Worm (Caenorhabditis elegans) whole organism, young adult: ENCODE results near the gene F40F12.9.
A peak's percentile ranks its signal among the peaks of the same experiment; 100 is the strongest.

ENCODE experiments used
- B0019.2 ChIP-seq: fragments of 200-800 bp; sonication (Bioruptor generic); conservative IDR thresholded peaks from 2 replicates; pipeline ENCODE4 v1.3.6; 2022; ENCODE audit warnings: missing genetic modification reagents, missing genetic modification characterization, missing compliant biosample characterization
- C06A6.2 ChIP-seq: fragments of 200-800 bp; sonication (Bioruptor generic); conservative IDR thresholded peaks from 2 replicates; pipeline ENCODE4 v1.3.6; 2022; ENCODE audit warnings: missing genetic modification characterization, missing compliant biosample characterization
- F37B4.10 ChIP-seq: fragments of 200-800 bp; sonication (Bioruptor generic); IDR thresholded peaks from 2 replicates; pipeline ENCODE4 v1.3.6; 2022; ENCODE audit warnings: missing genetic modification characterization, missing compliant biosample characterization
- F55B11.4 ChIP-seq: sonication (generic microtip); optimal IDR thresholded peaks from 2 replicates; lab custom pipeline; 2016; ENCODE audit warnings: missing compliant biosample characterization, missing genetic modification characterization, borderline replicate concordance; ENCODE audit not compliant: insufficient read depth
- Y53F4B.3 ChIP-seq: fragments of 200-800 bp; sonication (Bioruptor generic); IDR thresholded peaks from 2 replicates; pipeline ENCODE4 v1.3.6; 2022; ENCODE audit warnings: missing genetic modification reagents, missing genetic modification characterization, missing compliant biosample characterization
- Y56A3A.18 ChIP-seq: fragments of 200-800 bp; sonication (Bioruptor generic); IDR thresholded peaks from 2 replicates; pipeline ENCODE4 v1.3.6; 2022; ENCODE audit warnings: missing genetic modification reagents, missing genetic modification characterization, missing compliant biosample characterization
- Y67H2A.10 ChIP-seq: fragments of 200-800 bp; sonication (Bioruptor generic); conservative IDR thresholded peaks from 2 replicates; pipeline ENCODE4 v1.3.6; 2022; ENCODE audit warnings: missing genetic modification reagents, missing genetic modification characterization, missing compliant biosample characterization
- aptf-2 ChIP-seq: fragments of 200-800 bp; sonication (Bioruptor generic); conservative IDR thresholded peaks from 2 replicates; pipeline ENCODE4 v1.3.6; 2022; ENCODE audit warnings: missing genetic modification reagents, missing genetic modification characterization, missing compliant biosample characterization
- attf-5 ChIP-seq: fragments of 200-800 bp; sonication (Bioruptor generic); optimal IDR thresholded peaks from 2 replicates; lab custom pipeline; 2018; ENCODE audit warnings: mild to moderate bottlenecking, missing genetic modification characterization, missing compliant biosample characterization
- ceh-100 ChIP-seq: fragments of 200-800 bp; sonication (Bioruptor generic); IDR thresholded peaks from 2 replicates; pipeline ENCODE4 v1.3.6; 2022; ENCODE audit warnings: missing genetic modification reagents, missing genetic modification characterization, missing compliant biosample characterization
- ceh-40 ChIP-seq: fragments of 200-800 bp; sonication (Bioruptor generic); IDR thresholded peaks from 2 replicates; pipeline ENCODE4 v1.3.6; 2022; ENCODE audit warnings: missing genetic modification characterization, missing compliant biosample characterization
- ceh-58 ChIP-seq: fragments of 200-800 bp; sonication (Bioruptor generic); IDR thresholded peaks from 2 replicates; pipeline ENCODE4 v1.3.6; 2022; ENCODE audit warnings: missing genetic modification characterization, missing compliant biosample characterization
- chd-7 ChIP-seq: sonication (generic microtip); optimal IDR thresholded peaks from 2 replicates; lab custom pipeline; 2016; ENCODE audit warnings: mild to moderate bottlenecking, missing genetic modification characterization, moderate library complexity, missing compliant biosample characterization
- die-1 ChIP-seq: sonication (generic microtip); optimal IDR thresholded peaks from 2 replicates; lab custom pipeline; 2016; ENCODE audit warnings: missing genotype, mild to moderate bottlenecking, missing genetic modification characterization, missing compliant biosample characterization
- dpff-1 ChIP-seq: sonication (generic microtip); optimal IDR thresholded peaks from 2 replicates; lab custom pipeline; 2017; ENCODE audit warnings: mild to moderate bottlenecking, missing genetic modification characterization, missing compliant biosample characterization
- dpl-1 ChIP-seq: fragments of 150-350 bp; optimal IDR thresholded peaks from 2 replicates; lab custom pipeline; 2014; ENCODE audit warnings: missing biosample characterization, missing genetic modification reagents, missing genetic modification characterization
- efl-1 ChIP-seq: fragments of 150-350 bp; optimal IDR thresholded peaks from 2 replicates; lab custom pipeline; 2014; ENCODE audit warnings: missing biosample characterization, missing genetic modification reagents, missing genetic modification characterization
- egrh-3 ChIP-seq: fragments of 200-800 bp; sonication (Bioruptor generic); IDR thresholded peaks from 2 replicates; pipeline ENCODE4 v1.3.6; 2022; ENCODE audit warnings: missing genetic modification reagents, missing genetic modification characterization, missing compliant biosample characterization
- ekl-4 ChIP-seq: fragments of 200-800 bp; sonication (Bioruptor generic); IDR thresholded peaks from 2 replicates; pipeline ENCODE4 v1.3.6; 2022; ENCODE audit warnings: missing genetic modification reagents, missing genetic modification characterization, missing compliant biosample characterization
- fkh-3 ChIP-seq: sonication (generic microtip); optimal IDR thresholded peaks from 2 replicates; lab custom pipeline; 2016; ENCODE audit warnings: mild to moderate bottlenecking, missing genetic modification characterization, missing compliant biosample characterization
- gei-17 ChIP-seq: fragments of 200-800 bp; sonication (Bioruptor generic); optimal IDR thresholded peaks from 2 replicates; lab custom pipeline; 2018; ENCODE audit warnings: mild to moderate bottlenecking, missing genetic modification characterization, missing compliant biosample characterization
- hlh-12 ChIP-seq: sonication (generic microtip); optimal IDR thresholded peaks from 2 replicates; lab custom pipeline; 2016; ENCODE audit warnings: missing genetic modification characterization, missing compliant biosample characterization
- hlh-26 ChIP-seq: fragments of 200-800 bp; sonication (Bioruptor generic); conservative IDR thresholded peaks from 2 replicates; pipeline ENCODE4 v1.3.6; 2022; ENCODE audit warnings: missing genetic modification reagents, missing genetic modification characterization, missing compliant biosample characterization
- hmg-1.2 ChIP-seq: fragments of 200-800 bp; sonication (Bioruptor generic); IDR thresholded peaks from 2 replicates; pipeline ENCODE4 v1.3.6; 2022; ENCODE audit warnings: missing genetic modification reagents, missing genetic modification characterization, missing compliant biosample characterization
- hmg-20 ChIP-seq: fragments of 200-800 bp; sonication (Bioruptor generic); IDR thresholded peaks from 2 replicates; pipeline ENCODE4 v1.3.6; 2022; ENCODE audit warnings: missing genetic modification reagents, missing genetic modification characterization, missing compliant biosample characterization
- hsf-1 ChIP-seq: fragments of 200-800 bp; sonication (Bioruptor generic); IDR thresholded peaks from 2 replicates; pipeline ENCODE4 v1.3.6; 2022; ENCODE audit warnings: missing genetic modification reagents, missing genetic modification characterization, missing compliant biosample characterization
- lag-1 ChIP-seq: fragments of 200-800 bp; sonication (Bioruptor generic); IDR thresholded peaks from 2 replicates; pipeline ENCODE4 v1.3.6; 2022; ENCODE audit warnings: missing genetic modification reagents, missing genetic modification characterization, missing compliant biosample characterization
- let-607 ChIP-seq, 2 experiments: fragments of 200-800 bp in 1 of 2; sonication (Bioruptor generic) in 1 of 2; sonication (generic microtip) in 1 of 2; optimal IDR thresholded peaks; 2 replicates each; lab custom pipeline; 2016 to 2018; ENCODE audit warnings: mild to moderate bottlenecking in 2 of 2, missing compliant biosample characterization in 2 of 2, missing genetic modification characterization in 2 of 2, moderate library complexity in 2 of 2, missing genotype in 1 of 2
- lsy-27 ChIP-seq: sonication (generic microtip); optimal IDR thresholded peaks from 2 replicates; lab custom pipeline; 2017; ENCODE audit warnings: missing genetic modification characterization, mild to moderate bottlenecking, missing compliant biosample characterization, antibody characterized with exemption, missing genotype, borderline replicate concordance; ENCODE audit not compliant: insufficient read depth
- madf-8 ChIP-seq: fragments of 200-800 bp; sonication (Bioruptor generic); conservative IDR thresholded peaks from 2 replicates; pipeline ENCODE4 v1.3.6; 2022; ENCODE audit warnings: missing genetic modification reagents, missing genetic modification characterization, missing compliant biosample characterization
- mcd-1 ChIP-seq: fragments of 200-800 bp; sonication (Bioruptor generic); IDR thresholded peaks from 2 replicates; pipeline ENCODE4 v1.3.6; 2022; ENCODE audit warnings: missing genetic modification reagents, missing genetic modification characterization, missing compliant biosample characterization
- mel-28 ChIP-seq: sonication (generic microtip); optimal IDR thresholded peaks from 2 replicates; lab custom pipeline; 2016; ENCODE audit warnings: borderline replicate concordance, mild to moderate bottlenecking, missing genetic modification characterization, missing compliant biosample characterization
- mxl-1 ChIP-seq: sonication (generic microtip); optimal IDR thresholded peaks from 2 replicates; lab custom pipeline; 2016; ENCODE audit warnings: missing genetic modification characterization, missing compliant biosample characterization
- nhr-27 ChIP-seq: fragments of 200-800 bp; sonication (Bioruptor generic); optimal IDR thresholded peaks from 2 replicates; lab custom pipeline; 2018; ENCODE audit warnings: mild to moderate bottlenecking, missing genetic modification characterization, moderate library complexity, missing compliant biosample characterization
- rcor-1 ChIP-seq: fragments of 200-800 bp; sonication (Bioruptor generic); IDR thresholded peaks from 2 replicates; pipeline ENCODE4 v1.3.6; 2022; ENCODE audit warnings: missing genetic modification reagents, missing genetic modification characterization, missing compliant biosample characterization
- rpc-1 ChIP-seq, 2 experiments: fragments of 150-350 bp in 1 of 2; sonication (generic microtip) in 1 of 2; optimal IDR thresholded peaks; 2 replicates each; lab custom pipeline; 2014 to 2018; ENCODE audit warnings: missing biosample characterization in 1 of 2, missing genetic modification characterization in 1 of 2, missing genetic modification reagents in 1 of 2, missing genotype in 1 of 2
- sdz-38 ChIP-seq: sonication (generic microtip); optimal IDR thresholded peaks from 2 replicates; lab custom pipeline; 2016; ENCODE audit warnings: missing genotype, missing genetic modification characterization, missing compliant biosample characterization
- snpc-3.4 ChIP-seq: sonication (generic microtip); optimal IDR thresholded peaks from 2 replicates; lab custom pipeline; 2017; ENCODE audit warnings: missing genetic modification characterization, mild to moderate bottlenecking, missing compliant biosample characterization, antibody characterized with exemption, moderate library complexity, missing genotype, missing genetic modification reagents
- somi-1 ChIP-seq: fragments of 200-800 bp; sonication (Bioruptor generic); optimal IDR thresholded peaks from 2 replicates; lab custom pipeline; 2018; ENCODE audit warnings: mild to moderate bottlenecking, missing genetic modification characterization, missing compliant biosample characterization
- sptf-2 ChIP-seq: fragments of 200-800 bp; sonication (Bioruptor generic); optimal IDR thresholded peaks from 2 replicates; lab custom pipeline; 2018; ENCODE audit warnings: mild to moderate bottlenecking, missing genetic modification characterization, missing compliant biosample characterization
- zfh-2 ChIP-seq: fragments of 200-800 bp; sonication (Bioruptor generic); conservative IDR thresholded peaks from 2 replicates; pipeline ENCODE4 v1.3.6; 2022; ENCODE audit warnings: missing genetic modification reagents, missing genetic modification characterization, missing compliant biosample characterization
- zim-3 ChIP-seq: sonication (generic microtip); optimal IDR thresholded peaks from 2 replicates; lab custom pipeline; 2017; ENCODE audit warnings: mild to moderate bottlenecking, missing genetic modification characterization, moderate library complexity, missing compliant biosample characterization
- ztf-22 ChIP-seq: fragments of 200-800 bp; sonication (Bioruptor generic); optimal IDR thresholded peaks from 2 replicates; lab custom pipeline; 2018; ENCODE audit warnings: mild to moderate bottlenecking, missing genetic modification characterization, moderate library complexity, missing compliant biosample characterization
- ztf-25 ChIP-seq: fragments of 200-800 bp; sonication (Bioruptor generic); IDR thresholded peaks from 2 replicates; pipeline ENCODE4 v1.3.6; 2022; ENCODE audit warnings: missing genetic modification reagents, missing genetic modification characterization, missing compliant biosample characterization
- ztf-26 ChIP-seq: sonication (generic microtip); optimal IDR thresholded peaks from 2 replicates; lab custom pipeline; 2017; ENCODE audit warnings: missing genetic modification characterization, missing compliant biosample characterization
- ztf-6 ChIP-seq: fragments of 200-800 bp; sonication (Bioruptor generic); IDR thresholded peaks from 2 replicates; pipeline ENCODE4 v1.3.6; 2022; ENCODE audit warnings: missing genetic modification reagents, missing genetic modification characterization, missing compliant biosample characterization

The F40F12.9 gene

ce11 chrIII:9861470-9862342 lies 49.4 kb upstream of the F40F12.9 start (continued):
- TF ChIP-seq efl-1 (no peak), hsf-1 (GFP tag; lab: Robert Waterston, UW) (peak; percentile 66), lsy-27 (tag; lab: Kevin White, UChicago) (no peak), chd-7 (peak; percentile 74), hlh-12 (peak; percentile 51), Y67H2A.10 (peak; percentile 49; the same call in 1 of the 2 replicates), ceh-40 (peak; percentile 82; the same call in 1 of the 2 replicates), sptf-2 (GFP tag; lab: Kevin White, UChicago) (no peak), ceh-58 (GFP tag; lab: Robert Waterston, UW) (no peak), hlh-26 (GFP tag; lab: Robert Waterston, UW) (no peak), fkh-3 (tag; lab: Kevin White, UChicago) (no peak), zfh-2 (GFP tag; lab: Robert Waterston, UW) (no peak), rpc-1 (optimal IDR thresholded peaks at IDR 0.05; lab: Kevin White, UChicago) (peak; percentile 60), rpc-1 (tag; optimal IDR thresholded peaks at IDR 0.05; lab: Kevin White, UChicago) (peak; percentile 83), ztf-22 (GFP tag; lab: Kevin White, UChicago) (no peak), F37B4.10 (GFP tag; lab: Robert Waterston, UW) (no peak), snpc-3.4 (tag; lab: Kevin White, UChicago) (peak; percentile 54), mel-28 (tag; lab: Kevin White, UChicago) (peak; percentile 10), somi-1 (GFP tag; lab: Kevin White, UChicago) (peak; percentile 38), rcor-1 (peak; percentile 81), aptf-2 (GFP tag; lab: Robert Waterston, UW) (no peak), nhr-27 (tag; lab: Kevin White, UChicago) (no peak), lag-1 (GFP tag; lab: Robert Waterston, UW) (no peak), ekl-4 (GFP tag; lab: Robert Waterston, UW) (peak; percentile 61), die-1 (peak; percentile 86), attf-5 (GFP tag; lab: Kevin White, UChicago) (peak; percentile 28), madf-8 (no peak; the same call in 1 of the 2 replicates), Y56A3A.18 (GFP tag; lab: Robert Waterston, UW) (peak; percentile 71; the same call in 1 of the 2 replicates), gei-17 (GFP tag; lab: Kevin White, UChicago) (no peak), mcd-1 (GFP tag; lab: Robert Waterston, UW) (peak; percentile 72), dpl-1 (GFP tag; lab: Kevin White, UChicago) (no peak), zim-3 (tag; lab: Kevin White, UChicago) (peak; percentile 80), ztf-6 (GFP tag; lab: Robert Waterston, UW) (no peak), ztf-25 (GFP tag; lab: Robert Waterston, UW) (peak; percentile 85), sdz-38 (tag; lab: Kevin White, UChicago) (no peak), egrh-3 (GFP tag; lab: Robert Waterston, UW) (no peak), ztf-26 (tag; lab: Kevin White, UChicago) (peak; percentile 47), mxl-1 (tag; lab: Kevin White, UChicago) (peak; percentile 43), ceh-100 (GFP tag; lab: Robert Waterston, UW) (peak; percentile 52; the same call in 1 of the 2 replicates), Y53F4B.3 (GFP tag; lab: Robert Waterston, UW) (0 out of 2 replicates have a peak, but pooled peaks have one; percentile 40), hmg-1.2 (GFP tag; lab: Robert Waterston, UW) (peak; percentile 78), C06A6.2 (GFP tag; lab: Robert Waterston, UW) (no peak), hmg-20 (GFP tag; lab: Robert Waterston, UW) (peak; percentile 78; the same call in 1 of the 2 replicates), let-607 (tag; optimal IDR thresholded peaks at IDR 0.05; lab: Kevin White, UChicago) (peak in 1 of 2 experiments; percentile 4), dpff-1 (tag; lab: Kevin White, UChicago) (no peak), F55B11.4 (tag; lab: Kevin White, UChicago) (no peak), B0019.2 (no peak)
